Worm (Caenorhabditis elegans) whole organism, L2 larva: ENCODE data around the gene F28B4.3.

Source experiments
- F13H6.1 ChIP-seq: sonication (generic microtip); optimal IDR thresholded peaks from 2 replicates; lab custom pipeline; 2016; ENCODE audit warnings: missing genetic modification characterization, missing compliant biosample characterization
- ZK546.5 ChIP-seq: sonication (generic microtip); optimal IDR thresholded peaks from 2 replicates; lab custom pipeline; 2017; ENCODE audit warnings: missing biosample characterization, missing genetic modification characterization
- ceh-82 ChIP-seq: fragments of 150-350 bp; optimal IDR thresholded peaks from 2 replicates; lab custom pipeline; 2014; ENCODE audit warnings: missing biosample characterization, missing genetic modification characterization
- elt-3 ChIP-seq: sonication (generic microtip); optimal IDR thresholded peaks from 2 replicates; lab custom pipeline; 2017; ENCODE audit warnings: missing biosample characterization, missing genetic modification characterization
- fos-1 ChIP-seq: fragments of 150-350 bp; optimal IDR thresholded peaks from 2 replicates; lab custom pipeline; 2014; ENCODE audit warnings: missing biosample characterization, missing genetic modification characterization
- mbf-1 ChIP-seq: sonication (generic microtip); optimal IDR thresholded peaks from 2 replicates; lab custom pipeline; 2017; ENCODE audit warnings: missing biosample characterization, missing genetic modification characterization
- mdl-1 ChIP-seq, 2 experiments: fragments of 150-350 bp in 1 of 2; sonication (generic microtip) in 1 of 2; optimal IDR thresholded peaks; 2 replicates each; lab custom pipeline; 2017; ENCODE audit warnings: missing biosample characterization in 2 of 2, missing genetic modification characterization in 2 of 2
- nhr-11 ChIP-seq: fragments of 150-350 bp; optimal IDR thresholded peaks from 2 replicates; lab custom pipeline; 2014; ENCODE audit warnings: missing biosample characterization, missing genetic modification characterization
- skn-1 ChIP-seq: sonication (generic microtip); optimal IDR thresholded peaks from 2 replicates; lab custom pipeline; 2017; ENCODE audit warnings: missing biosample characterization, missing genetic modification characterization
- zag-1 ChIP-seq: fragments of 150-350 bp; optimal IDR thresholded peaks from 2 replicates; lab custom pipeline; 2014; ENCODE audit warnings: missing biosample characterization, missing genetic modification characterization

Gene F28B4.3

ce11 chrX:3178501-3178900 is 56.7 kb downstream of the F28B4.3 start, which contains the start of gene klp-4:
TSS of gene klp-4 (minus strand) at chrX:3178701.
- TF ChIP-seq skn-1 (tag; lab: Kevin White, UChicago) (no peak), fos-1 (no peak), ceh-82 (tag; lab: Kevin White, UChicago) (no peak), F13H6.1 (no peak), zag-1 (tag; lab: Kevin White, UChicago) (no peak), mbf-1 (tag; lab: Kevin White, UChicago) (no peak), nhr-11 (tag; lab: Kevin White, UChicago) (no peak), ZK546.5 (tag; lab: Kevin White, UChicago) (no peak), elt-3 (no peak), mdl-1 (tag; optimal IDR thresholded peaks at IDR 0.05; lab: Kevin White, UChicago) (no peak)
